Fruit fly (Drosophila melanogaster): ENCODE results near the gene Nuf2.

Gene Nuf2

DNA sequence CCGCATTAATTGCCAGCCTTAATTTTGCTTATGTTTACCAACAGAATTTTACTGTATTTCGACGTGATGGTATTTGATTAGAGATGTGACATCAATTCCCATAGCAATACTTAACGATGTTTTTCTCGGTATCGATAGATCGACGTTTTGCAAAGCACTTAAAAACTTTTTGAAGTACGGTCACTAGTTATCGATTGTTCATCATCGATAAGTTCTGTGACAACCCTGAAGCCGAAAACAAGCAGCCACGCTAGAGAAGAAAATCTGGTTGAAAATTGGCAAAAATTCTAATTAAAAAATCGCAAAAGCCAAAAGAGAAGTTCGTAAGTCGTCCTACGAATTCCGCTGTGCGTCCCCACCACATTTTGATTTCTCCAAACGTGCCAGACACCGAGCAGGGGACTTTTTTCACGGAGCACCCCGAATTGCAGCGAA lies 33.1 kb downstream of the Nuf2 start, which contains the start of the genes Rab30 and Caper (continued):
- TF ChIP-seq Pdp1 (GFP tag; optimal IDR thresholded peaks at IDR 0.05) (peak; percentile 54 to 63), CG10321 (GFP tag; IDR thresholded peaks at IDR 0.05) (no peak), MBD-R2 (GFP tag; IDR thresholded peaks at IDR 0.05) (peak; percentile 80), HLH4C (GFP tag; IDR thresholded peaks at IDR 0.05; ENCODE audit: partially characterized antibody) (peak; percentile 98), unc-4 (GFP tag; IDR thresholded peaks at IDR 0.05; ENCODE audit: partially characterized antibody) (peak; percentile 98), pita (GFP tag; optimal IDR thresholded peaks at IDR 0.05) (no peak), unpg (GFP tag; optimal IDR thresholded peaks at IDR 0.05) (peak; percentile 22), D19B (GFP tag; optimal IDR thresholded peaks at IDR 0.05) (no peak), luna (GFP tag; optimal IDR thresholded peaks at IDR 0.05) (no peak), CG2116 (GFP tag; optimal IDR thresholded peaks at IDR 0.05) (peak; percentile 99), dmrt11E (tag; optimal IDR thresholded peaks at IDR 0.05) (peak; percentile 37), CG13624 (GFP tag; optimal IDR thresholded peaks at IDR 0.05) (peak; percentile 80), CG1233 (GFP tag; optimal IDR thresholded peaks at IDR 0.05) (no peak), CG9817 (tag; optimal IDR thresholded peaks at IDR 0.05) (no peak), nom (GFP tag; optimal IDR thresholded peaks at IDR 0.05) (no peak), CG4328 (GFP tag; optimal IDR thresholded peaks at IDR 0.05) (no peak), PHDP (tag; optimal IDR thresholded peaks at IDR 0.05) (peak; percentile 51), CG18011 (GFP tag; optimal IDR thresholded peaks at IDR 0.05) (peak; percentile 33), insv (GFP tag; optimal IDR thresholded peaks at IDR 0.05) (peak in 1 of 2 experiments; percentile 80), gce (GFP tag; IDR thresholded peaks at IDR 0.05) (no peak), salm (tag; optimal IDR thresholded peaks at IDR 0.05) (peak; percentile 19), Lpt (GFP tag; optimal IDR thresholded peaks at IDR 0.05) (no peak), ara (GFP tag; IDR thresholded peaks at IDR 0.05) (no peak), caup (GFP tag; optimal IDR thresholded peaks at IDR 0.05; ENCODE audit: severe bottlenecking) (peak; percentile 52), NC2α (GFP tag; optimal IDR thresholded peaks at IDR 0.05) (peak; percentile 25), CG10959 (GFP tag; IDR thresholded peaks at IDR 0.05) (no peak), Vsx1 (GFP tag; optimal IDR thresholded peaks at IDR 0.05) (peak; percentile 8), Eip74EF (GFP tag; optimal IDR thresholded peaks at IDR 0.05) (no peak), CG9215 (GFP tag; IDR thresholded peaks at IDR 0.05) (no peak; the same call in 1 of the 2 replicates), Scr (GFP tag; IDR thresholded peaks at IDR 0.05; ENCODE audit: partially characterized antibody) (peak; percentile 98), gsb (GFP tag; IDR thresholded peaks at IDR 0.05) (no peak), ken (GFP tag; IDR thresholded peaks at IDR 0.05) (peak; percentile 52; the same call in 1 of the 3 replicates), Drgx (GFP tag; IDR thresholded peaks at IDR 0.05) (no peak), Max (GFP tag; optimal IDR thresholded peaks at IDR 0.05) (peak; percentile 55), CG34376 (GFP tag; optimal IDR thresholded peaks at IDR 0.05) (peak; percentile 22), CG15514 (GFP tag; optimal IDR thresholded peaks at IDR 0.05) (peak; percentile 66), CG6791 (GFP tag; IDR thresholded peaks at IDR 0.05; ENCODE audit: partially characterized antibody) (peak; percentile 99), Mes4 (GFP tag; optimal IDR thresholded peaks at IDR 0.05) (peak; percentile 25), Hr3 (GFP tag; optimal IDR thresholded peaks at IDR 0.05) (peak; percentile 46), CG30020 (tag; optimal IDR thresholded peaks at IDR 0.05) (peak; percentile 75), Tbp (GFP tag; optimal IDR thresholded peaks at IDR 0.05) (no peak), CG10979 (tag; optimal IDR thresholded peaks at IDR 0.05) (peak; percentile 21), Mad (GFP tag; optimal IDR thresholded peaks at IDR 0.05) (peak; percentile 9), NfI (GFP tag; optimal IDR thresholded peaks at IDR 0.05) (peak; percentile 47), Dbx (GFP tag; IDR thresholded peaks at IDR 0.05) (peak; percentile 84), TFAM (GFP tag; optimal IDR thresholded peaks at IDR 0.05) (no peak), CG10654 (GFP tag; optimal IDR thresholded peaks at IDR 0.05) (peak; percentile 46), CG9437 (GFP tag; optimal IDR thresholded peaks at IDR 0.05) (peak; percentile 72), Opbp (GFP tag; IDR thresholded peaks at IDR 0.05; ENCODE audit: partially characterized antibody) (peak; percentile 99)

Measured in whole organism, embryonic.